Fruit fly (Drosophila melanogaster) whole organism, larva: ENCODE data around the gene comm.

Experiments
- noc ChIP-seq: fragments of 200-800 bp; sonication (Bioruptor generic); optimal IDR thresholded peaks from 3 replicates; lab custom pipeline; 2019; ENCODE audit warnings: missing biosample characterization, mild to moderate bottlenecking, missing genetic modification characterization, moderate library complexity

The comm gene

dm6 chr3L:15706199-15706598 is 22.0 kb downstream of the comm start:
- TF ChIP-seq noc (tag; lab: Kevin White, UChicago), result no peak

DNA sequence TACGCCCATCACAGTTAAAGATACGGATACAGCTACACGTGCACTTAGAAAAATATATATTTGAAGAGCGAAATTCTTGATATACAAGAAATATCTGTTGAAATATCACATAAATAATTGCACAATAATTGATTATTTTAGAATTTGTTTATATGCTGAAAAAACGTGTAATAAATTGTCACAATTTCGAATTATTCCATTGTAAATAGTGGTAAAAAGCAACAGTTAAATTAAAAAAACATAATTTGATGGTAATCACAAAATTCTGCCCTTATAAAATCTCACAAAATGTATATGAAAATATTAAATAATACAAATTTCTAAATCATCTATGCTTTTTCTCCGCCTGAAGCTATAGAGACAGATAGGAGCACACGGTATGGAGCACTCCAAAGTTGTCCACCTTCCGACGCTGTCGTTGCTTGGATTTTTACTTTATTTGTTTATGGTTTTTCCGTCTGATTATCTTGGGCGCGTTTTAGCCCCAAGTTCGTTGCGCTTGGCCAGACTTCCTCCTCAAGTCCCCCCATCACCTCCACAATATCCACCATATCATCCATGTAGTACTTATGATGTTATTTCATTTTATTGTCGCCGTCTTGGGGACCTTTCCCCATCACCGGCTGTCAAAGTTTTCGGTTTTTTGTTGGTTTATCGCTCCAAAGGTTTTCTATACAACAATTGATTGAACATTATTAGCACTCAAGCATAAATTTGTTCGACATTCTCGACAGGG is 23.8 kb downstream of the comm start:
- no peak for TF ChIP-seq noc (tag; lab: Kevin White, UChicago)

- TF ChIP-seq noc (tag; lab: Kevin White, UChicago), result no peak
These were observed 24.7 kb downstream of the comm start for dm6 chr3L:15703330-15704119.

DNA sequence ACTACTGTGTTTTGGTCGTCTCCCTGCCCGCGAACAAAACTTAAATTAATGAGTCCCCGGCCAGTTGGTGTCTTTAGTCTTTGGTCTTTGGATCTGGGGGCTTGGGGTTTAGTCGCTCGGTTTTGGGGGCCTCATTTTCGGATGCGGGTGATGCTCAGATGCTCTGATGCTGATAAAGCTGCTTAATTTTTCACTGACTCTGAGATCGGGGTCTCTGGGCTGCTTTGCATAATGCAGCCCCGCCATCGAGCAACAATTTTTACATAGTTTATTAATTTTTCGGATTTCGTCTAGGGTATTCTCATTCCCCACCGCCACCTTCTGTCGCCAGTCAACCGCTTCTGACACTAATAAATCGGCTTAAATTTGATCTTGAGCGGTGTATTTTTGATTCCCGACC is 26.0 kb downstream of the comm start:
- no peak for TF ChIP-seq noc (tag; lab: Kevin White, UChicago)

- TF ChIP-seq noc (tag; lab: Kevin White, UChicago), result no peak
These were observed 27.8 kb downstream of the comm start for dm6 chr3L:15700338-15700966.

dm6 chr3L:15699626-15700337 is 28.4 kb downstream of the comm start, which contains the start of gene comm2:
comm2 (minus strand) TSS chr3L:15699850.
- no peak for TF ChIP-seq noc (tag; lab: Kevin White, UChicago)

- no peak for TF ChIP-seq noc (tag; lab: Kevin White, UChicago)
These were observed 30.3 kb downstream of the comm start for dm6 chr3L:15697916-15698315.

DNA sequence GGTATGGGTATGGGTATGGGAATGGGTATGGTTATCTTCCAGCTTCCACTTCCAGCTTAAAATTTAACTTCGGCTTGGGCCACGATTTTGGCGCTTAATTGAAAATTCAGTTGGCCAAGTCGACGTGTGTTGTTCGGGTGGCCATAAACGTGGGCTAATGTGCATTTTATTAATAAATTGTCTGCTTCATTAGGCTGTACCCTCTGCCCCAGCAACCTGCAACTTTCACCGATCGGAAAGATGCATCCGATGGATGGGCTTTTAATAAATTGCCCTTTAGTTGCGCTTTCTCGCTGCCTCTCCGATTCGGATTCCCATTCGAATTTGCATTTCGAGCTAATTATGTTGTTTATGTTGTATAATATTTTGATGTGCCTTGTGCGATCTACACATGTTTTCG is 33.0 kb downstream of the comm start:
- no peak for TF ChIP-seq noc (tag; lab: Kevin White, UChicago)

dm6 chr3L:15694406-15694805 is 33.8 kb downstream of the comm start:
- TF ChIP-seq noc (tag; lab: Kevin White, UChicago), result peak; percentile 2

dm6 chr3L:15692794-15693532 is 35.3 kb downstream of the comm start:
- TF ChIP-seq noc (tag; lab: Kevin White, UChicago), result no peak

DNA sequence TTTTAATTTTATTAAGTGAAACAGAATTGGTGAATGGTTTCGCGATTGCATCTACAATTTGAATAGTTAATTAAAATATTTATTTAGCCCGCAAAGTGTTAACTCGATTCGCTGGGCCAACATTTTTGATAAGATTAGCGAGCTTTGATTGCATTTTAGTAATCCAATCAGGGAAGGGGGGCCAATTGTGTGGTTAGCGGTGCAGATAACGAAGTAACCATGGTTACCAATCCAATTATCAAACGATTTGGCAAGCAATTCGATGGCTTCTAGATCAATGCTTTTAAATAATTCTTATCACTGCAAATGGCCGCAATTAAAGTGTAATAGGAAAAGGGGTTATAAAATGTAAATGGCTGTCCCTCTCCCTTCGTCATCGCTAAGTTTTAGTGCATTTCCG is 35.8 kb downstream of the comm start:
- TF ChIP-seq noc (tag; lab: Kevin White, UChicago), result no peak

DNA sequence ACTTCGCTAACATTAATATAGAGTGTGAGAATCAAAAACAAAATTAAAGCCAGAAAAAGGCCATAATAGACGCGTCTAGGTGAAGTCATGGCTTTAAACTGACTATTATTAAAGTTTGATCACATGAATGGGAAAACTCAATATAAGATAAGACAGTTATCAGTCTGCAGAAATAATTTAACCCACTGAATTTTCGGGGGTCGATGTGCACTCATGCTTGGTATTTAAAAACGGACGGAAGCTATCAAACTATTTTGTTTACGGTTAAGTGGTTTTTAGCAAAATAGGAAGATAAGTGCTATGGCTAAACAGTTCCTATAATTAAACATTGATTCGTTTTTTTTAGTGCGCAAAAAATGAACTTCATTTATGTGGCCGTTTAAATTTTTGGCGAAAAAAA is 36.3 kb downstream of the comm start, which contains the start of gene CG34451:
Gene CG34451 (minus strand): TSS at position 101 of the 400 bp plus-strand sequence.
- TF ChIP-seq noc (tag; lab: Kevin White, UChicago), result no peak

dm6 chr3L:15690711-15691591 is 37.3 kb downstream of the comm start:
- TF ChIP-seq noc (tag; lab: Kevin White, UChicago), result peak; percentile 31

- TF ChIP-seq noc (tag; lab: Kevin White, UChicago), result peak; percentile 48
These were observed 38.7 kb downstream of the comm start for dm6 chr3L:15689518-15689917.
